Fruit fly (Drosophila melanogaster) whole organism, embryonic: Measurements from ENCODE around the gene Ythdc1.

Source experiments
- Abd-B ChIP-seq: fragments of 200-800 bp; sonication (Bioruptor generic); optimal IDR thresholded peaks from 2 replicates; lab custom pipeline; 2018; ENCODE audit warnings: missing biosample characterization, mild to moderate bottlenecking, missing genetic modification characterization, moderate library complexity
- Adf1 ChIP-seq: fragments of 200-800 bp; sonication (Bioruptor generic); IDR thresholded peaks from 2 replicates; pipeline ENCODE4 v1.3.6; 2022; ENCODE audit warnings: missing biosample characterization, missing genetic modification characterization
- Antp ChIP-seq: fragments of 200-800 bp; sonication (Bioruptor generic); optimal IDR thresholded peaks from 3 replicates; lab custom pipeline; 2016; ENCODE audit warnings: missing biosample characterization, missing genetic modification characterization
- Atf-2 ChIP-seq: fragments of 200-800 bp; sonication (Bioruptor generic); optimal IDR thresholded peaks from 2 replicates; lab custom pipeline; 2016; ENCODE audit warnings: missing biosample characterization, missing genetic modification characterization
- Bteb2 ChIP-seq: fragments of 200-800 bp; sonication (Bioruptor generic); optimal IDR thresholded peaks from 2 replicates; lab custom pipeline; 2016; ENCODE audit warnings: missing biosample characterization, missing genetic modification characterization
- CG10274 ChIP-seq: fragments of 200-800 bp; sonication (Bioruptor generic); optimal IDR thresholded peaks from 3 replicates; lab custom pipeline; 2017; ENCODE audit warnings: missing biosample characterization, mild to moderate bottlenecking, missing genetic modification characterization
- CG11504 ChIP-seq: fragments of 200-800 bp; sonication (Bioruptor generic); optimal IDR thresholded peaks from 3 replicates; lab custom pipeline; 2019; ENCODE audit warnings: missing biosample characterization, mild to moderate bottlenecking, missing genetic modification characterization, moderate library complexity
- CG12071 ChIP-seq: fragments of 200-800 bp; sonication (Bioruptor generic); optimal IDR thresholded peaks from 3 replicates; lab custom pipeline; 2018; ENCODE audit warnings: missing biosample characterization, mild to moderate bottlenecking, missing genetic modification characterization
- CG1233 ChIP-seq: fragments of 200-800 bp; sonication (Bioruptor generic); optimal IDR thresholded peaks from 4 replicates; lab custom pipeline; 2018; ENCODE audit warnings: missing biosample characterization, mild to moderate bottlenecking, missing genetic modification characterization
- CG13894 ChIP-seq: fragments of 200-800 bp; sonication (Bioruptor generic); optimal IDR thresholded peaks from 3 replicates; lab custom pipeline; 2018; ENCODE audit warnings: missing biosample characterization, mild to moderate bottlenecking, missing genetic modification characterization, moderate library complexity
- CG18476 ChIP-seq: fragments of 200-800 bp; sonication (Bioruptor generic); optimal IDR thresholded peaks from 2 replicates; lab custom pipeline; 2016; ENCODE audit warnings: missing biosample characterization, mild to moderate bottlenecking, missing genetic modification characterization
- CG32772 ChIP-seq: fragments of 200-800 bp; sonication (Bioruptor generic); IDR thresholded peaks from 2 replicates; pipeline ENCODE4 v1.3.6; 2022; ENCODE audit warnings: missing biosample characterization, missing genetic modification characterization
- CG3407 ChIP-seq: fragments of 200-800 bp; sonication (Bioruptor generic); optimal IDR thresholded peaks from 2 replicates; lab custom pipeline; 2018; ENCODE audit warnings: missing biosample characterization, mild to moderate bottlenecking, missing genetic modification characterization
- CG4360 ChIP-seq: fragments of 200-800 bp; sonication (Bioruptor generic); IDR thresholded peaks from 2 replicates; pipeline ENCODE4 v1.3.6; 2022; ENCODE audit warnings: missing biosample characterization, missing genetic modification characterization
- CG5245 ChIP-seq: fragments of 200-800 bp; sonication (Bioruptor generic); optimal IDR thresholded peaks from 3 replicates; lab custom pipeline; 2016; ENCODE audit warnings: missing biosample characterization, missing genetic modification characterization
- CG6175 ChIP-seq: fragments of 200-800 bp; sonication (Bioruptor generic); IDR thresholded peaks from 3 replicates; pipeline ENCODE4 v1.3.6; 2022; ENCODE audit warnings: missing biosample characterization, missing genetic modification characterization
- CG7556 ChIP-seq: fragments of 200-800 bp; sonication (Bioruptor generic); optimal IDR thresholded peaks from 2 replicates; lab custom pipeline; 2017; ENCODE audit warnings: missing biosample characterization, mild to moderate bottlenecking, missing genetic modification characterization
- CG7786 ChIP-seq: fragments of 200-800 bp; sonication (Bioruptor generic); optimal IDR thresholded peaks from 2 replicates; lab custom pipeline; 2016; ENCODE audit warnings: missing biosample characterization, missing genetic modification characterization
- CG8290 ChIP-seq, 3 experiments: fragments of 200-800 bp; sonication (Bioruptor generic); optimal IDR thresholded peaks; 2 replicates each; lab custom pipeline; 2016 to 2019; ENCODE audit warnings: missing biosample characterization in 3 of 3, missing genetic modification characterization in 3 of 3, mild to moderate bottlenecking in 2 of 3, moderate library complexity in 1 of 3
- CG8765 ChIP-seq: fragments of 200-800 bp; sonication (Bioruptor generic); IDR thresholded peaks from 2 replicates; pipeline ENCODE4 v1.3.6; 2022; ENCODE audit warnings: missing biosample characterization, missing genetic modification characterization
- CG9609 ChIP-seq: fragments of 200-800 bp; sonication (Bioruptor generic); optimal IDR thresholded peaks from 3 replicates; lab custom pipeline; 2016; ENCODE audit warnings: missing biosample characterization, missing genetic modification characterization
- Chrac-16 ChIP-seq: fragments of 200-800 bp; sonication (Bioruptor generic); optimal IDR thresholded peaks from 3 replicates; lab custom pipeline; 2016; ENCODE audit warnings: missing biosample characterization, missing genetic modification characterization
- D19A ChIP-seq: fragments of 200-800 bp; optimal IDR thresholded peaks from 3 replicates; lab custom pipeline; 2019; ENCODE audit warnings: missing biosample characterization, mild to moderate bottlenecking, missing genetic modification characterization, moderate library complexity
- Dbx ChIP-seq: fragments of 200-800 bp; sonication (Bioruptor generic); IDR thresholded peaks from 3 replicates; pipeline ENCODE4 v1.3.6; 2022; ENCODE audit warnings: missing biosample characterization, missing genetic modification characterization
- Elba2 ChIP-seq: fragments of 200-800 bp; sonication (Bioruptor generic); optimal IDR thresholded peaks from 3 replicates; lab custom pipeline; 2016; ENCODE audit warnings: missing biosample characterization, missing genetic modification characterization
- H2.0 ChIP-seq: fragments of 200-800 bp; sonication (Bioruptor generic); IDR thresholded peaks from 2 replicates; pipeline ENCODE4 v1.3.6; 2022; ENCODE audit warnings: missing biosample characterization, missing genetic modification characterization
- Hand ChIP-seq: fragments of 200-800 bp; sonication (Bioruptor generic); optimal IDR thresholded peaks from 2 replicates; lab custom pipeline; 2017; ENCODE audit warnings: mild to moderate bottlenecking, missing biosample characterization, missing genetic modification reagents, missing genetic modification characterization
- Hr3 ChIP-seq: fragments of 200-800 bp; sonication (Bioruptor generic); optimal IDR thresholded peaks from 3 replicates; lab custom pipeline; 2016; ENCODE audit warnings: missing biosample characterization, missing genetic modification characterization
- Hr78 ChIP-seq, 2 experiments: fragments of 200-800 bp in 1 of 2; fragments of >200 bp in 1 of 2; sonication (Bioruptor generic) in 1 of 2; optimal IDR thresholded peaks; 2 replicates each; lab custom pipeline; 2017 to 2019; ENCODE audit warnings: missing biosample characterization in 2 of 2, missing genetic modification characterization in 2 of 2, mild to moderate bottlenecking in 1 of 2, moderate library complexity in 1 of 2
- Kr ChIP-seq: fragments of 200-800 bp; sonication (Bioruptor generic); optimal IDR thresholded peaks from 2 replicates; lab custom pipeline; 2017; ENCODE audit warnings: missing biosample characterization, mild to moderate bottlenecking, missing genetic modification characterization
- MBD-R2 ChIP-seq: fragments of 200-800 bp; sonication (Bioruptor generic); IDR thresholded peaks from 2 replicates; pipeline ENCODE4 v1.3.6; 2022; ENCODE audit warnings: missing biosample characterization, missing genetic modification characterization
- Myb ChIP-seq: fragments of 200-800 bp; sonication (Bioruptor generic); optimal IDR thresholded peaks from 2 replicates; lab custom pipeline; 2016; ENCODE audit warnings: missing biosample characterization, missing genetic modification characterization
- Nf-YC ChIP-seq: fragments of 200-800 bp; optimal IDR thresholded peaks from 3 replicates; lab custom pipeline; 2019; ENCODE audit warnings: missing biosample characterization, mild to moderate bottlenecking, missing genetic modification characterization, moderate library complexity
- ab ChIP-seq: fragments of 200-800 bp; sonication (Bioruptor generic); optimal IDR thresholded peaks from 2 replicates; lab custom pipeline; 2016; ENCODE audit warnings: missing biosample characterization, missing genetic modification characterization
- abd-A ChIP-seq: fragments of 200-800 bp; sonication (Bioruptor generic); optimal IDR thresholded peaks from 3 replicates; lab custom pipeline; 2019; ENCODE audit warnings: missing biosample characterization, mild to moderate bottlenecking, missing genetic modification characterization, moderate library complexity
- btn ChIP-seq: fragments of 200-800 bp; sonication (Bioruptor generic); optimal IDR thresholded peaks from 2 replicates; lab custom pipeline; 2016; ENCODE audit warnings: missing biosample characterization, missing genetic modification characterization
- chif ChIP-seq, 2 experiments: fragments of 200-800 bp; sonication (Bioruptor generic); optimal IDR thresholded peaks; 3 replicates each; lab custom pipeline; 2016; ENCODE audit warnings: missing biosample characterization in 2 of 2, missing genetic modification characterization in 2 of 2
- crol ChIP-seq: fragments of 200-800 bp; sonication (Bioruptor generic); IDR thresholded peaks from 2 replicates; pipeline ENCODE4 v1.3.6; 2022; ENCODE audit warnings: missing biosample characterization, missing genetic modification characterization
- cwo ChIP-seq: fragments of 200-800 bp; sonication (Bioruptor generic); optimal IDR thresholded peaks from 3 replicates; lab custom pipeline; 2017; ENCODE audit warnings: missing biosample characterization, missing genetic modification characterization, mild to moderate bottlenecking, moderate library complexity, missing genetic modification reagents
- dan ChIP-seq: fragments of 200-800 bp; sonication (Bioruptor generic); IDR thresholded peaks from 2 replicates; pipeline ENCODE4 v1.3.6; 2022; ENCODE audit warnings: missing biosample characterization, missing genetic modification characterization
- disco-r ChIP-seq: fragments of 200-800 bp; sonication (Bioruptor generic); optimal IDR thresholded peaks from 2 replicates; lab custom pipeline; 2016; ENCODE audit warnings: missing biosample characterization, missing genetic modification characterization
- hbn ChIP-seq: fragments of 200-800 bp; sonication (Bioruptor generic); IDR thresholded peaks from 2 replicates; pipeline ENCODE4 v1.3.6; 2022; ENCODE audit warnings: missing biosample characterization, missing genetic modification characterization; ENCODE audit not compliant: partially characterized antibody
- jumu ChIP-seq: fragments of 200-800 bp; sonication (Bioruptor generic); optimal IDR thresholded peaks from 3 replicates; lab custom pipeline; 2016; ENCODE audit warnings: missing biosample characterization, missing genetic modification characterization
- kni ChIP-seq: fragments of 200-800 bp; sonication (Bioruptor generic); optimal IDR thresholded peaks from 3 replicates; lab custom pipeline; 2017; ENCODE audit warnings: mild to moderate bottlenecking, missing biosample characterization, missing genetic modification reagents, missing genetic modification characterization
- onecut ChIP-seq: fragments of 200-800 bp; sonication (Bioruptor generic); IDR thresholded peaks from 2 replicates; pipeline ENCODE4 v1.3.6; 2022; ENCODE audit warnings: missing biosample characterization, missing genetic modification characterization
- org-1 ChIP-seq: fragments of 200-800 bp; sonication (Bioruptor generic); optimal IDR thresholded peaks from 2 replicates; lab custom pipeline; 2017; ENCODE audit warnings: missing biosample characterization, missing genetic modification characterization
- pzg ChIP-seq: fragments of 200-800 bp; sonication (Bioruptor generic); optimal IDR thresholded peaks from 3 replicates; lab custom pipeline; 2018; ENCODE audit warnings: missing biosample characterization, mild to moderate bottlenecking, missing genetic modification characterization, moderate library complexity
- scrt ChIP-seq: fragments of 200-800 bp; sonication (Bioruptor generic); optimal IDR thresholded peaks from 2 replicates; lab custom pipeline; 2018; ENCODE audit warnings: missing biosample characterization, mild to moderate bottlenecking, missing genetic modification characterization, moderate library complexity
- sd ChIP-seq: fragments of 200-800 bp; sonication (Bioruptor generic); optimal IDR thresholded peaks from 3 replicates; lab custom pipeline; 2018; ENCODE audit warnings: missing biosample characterization, mild to moderate bottlenecking, missing genetic modification characterization, moderate library complexity

Ythdc1 gene

DNA sequence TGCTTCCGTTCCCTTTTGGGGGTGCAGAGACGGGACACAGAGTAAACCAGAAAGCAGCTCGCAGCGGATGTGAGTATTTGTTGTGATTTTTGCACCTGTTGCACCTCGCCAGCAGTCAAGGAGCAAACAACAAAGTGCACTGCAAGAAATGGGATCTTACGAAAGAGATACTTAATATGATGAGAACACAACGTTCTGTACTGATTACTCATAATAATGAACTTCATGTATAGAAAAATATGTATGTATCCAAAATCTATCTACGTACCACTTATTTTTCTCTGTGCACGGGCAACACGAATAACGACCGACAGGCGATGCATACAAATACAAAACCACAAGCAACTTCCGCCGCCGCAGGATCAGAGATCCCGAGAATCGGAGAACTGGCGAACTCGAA is 23.9 kb upstream of the Ythdc1 start (continued):
- no peak for TF ChIP-seq CG32772 (GFP tag; lab: Robert Waterston, UW)

DNA sequence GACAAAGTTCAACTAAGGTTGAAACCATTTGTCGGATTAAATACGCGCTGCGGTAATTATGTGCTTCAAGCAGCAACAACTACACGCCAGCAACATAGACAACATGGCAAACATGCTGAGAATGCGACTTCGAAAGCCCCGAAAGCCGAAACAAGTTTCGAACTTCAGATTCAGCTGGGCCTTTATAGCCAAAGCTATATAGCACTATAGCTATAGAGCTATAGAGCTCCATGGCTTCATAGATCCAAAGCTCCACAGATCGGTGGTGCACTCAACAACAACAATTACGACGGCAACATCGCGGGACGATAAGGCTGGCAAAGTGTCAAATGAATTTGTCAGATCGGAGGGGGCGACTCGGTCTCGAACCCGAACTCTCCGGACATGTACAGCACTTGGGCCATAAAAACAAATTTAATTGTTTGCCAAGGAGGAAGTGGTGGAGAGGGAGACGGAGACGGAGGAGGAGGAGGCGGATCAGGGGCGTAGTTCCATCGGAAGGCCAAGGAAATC is 23.4 kb upstream of the Ythdc1 start:
- TF ChIP-seq Hr78 (GFP tag; optimal IDR thresholded peaks at IDR 0.05; lab: Kevin White, UChicago) (peak in 1 of 2 experiments; percentile 65), crol (peak; percentile 52; the same call in 1 of the 2 replicates), CG6175 (GFP tag; lab: Robert Waterston, UW) (0 out of 3 replicates have a peak, but pooled peaks have one; percentile 4), Antp (GFP tag; lab: Kevin White, UChicago) (no peak), org-1 (no peak), kni (peak; percentile 36), CG4360 (GFP tag; lab: Robert Waterston, UW) (peak; percentile 60; the same call in 1 of the 2 replicates), CG11504 (tag; lab: Kevin White, UChicago) (peak; percentile 24), cwo (GFP tag; lab: Kevin White, UChicago) (peak; percentile 33), CG10274 (GFP tag; lab: Kevin White, UChicago) (no peak), CG12071 (GFP tag; lab: Kevin White, UChicago) (no peak), CG13894 (peak; percentile 97), Kr (GFP tag; lab: Kevin White, UChicago) (no peak), MBD-R2 (no peak), abd-A (tag; lab: Kevin White, UChicago) (no peak), CG5245 (no peak), CG7786 (GFP tag; lab: Kevin White, UChicago) (no peak), sd (tag; lab: Kevin White, UChicago) (peak; percentile 61), onecut (no peak), CG1233 (GFP tag; lab: Kevin White, UChicago) (no peak), CG8290 (GFP tag; optimal IDR thresholded peaks at IDR 0.05; lab: Kevin White, UChicago) (no peak), CG8290 (tag; optimal IDR thresholded peaks at IDR 0.05; lab: Kevin White, UChicago) (no peak), Abd-B (GFP tag; lab: Kevin White, UChicago) (peak; percentile 26), btn (GFP tag; lab: Kevin White, UChicago) (no peak), dan (no peak), Dbx (GFP tag; lab: Robert Waterston, UW) (no peak), Nf-YC (tag; lab: Kevin White, UChicago) (no peak)

DNA sequence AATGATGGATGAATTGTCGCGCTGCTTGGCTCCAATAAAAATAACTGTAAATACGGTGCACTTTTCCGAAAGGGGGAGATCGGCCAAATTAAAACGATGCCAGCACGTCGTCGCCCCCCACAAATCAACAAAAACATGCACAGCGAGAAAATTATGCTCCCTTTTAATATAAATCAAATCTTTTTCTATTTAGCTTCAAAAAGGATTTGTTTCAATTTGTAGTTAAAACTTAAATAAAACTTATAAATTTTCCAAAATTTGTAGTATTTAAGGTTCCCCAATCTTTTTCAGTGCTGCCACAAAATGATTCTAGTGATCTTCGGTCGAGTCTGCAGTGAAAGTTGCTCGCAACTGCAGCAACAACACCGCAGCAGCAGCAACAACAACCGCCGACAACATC is 22.1 kb upstream of the Ythdc1 start:
- TF ChIP-seq H2.0 (GFP tag; lab: Robert Waterston, UW) = peak; percentile 72
- TF ChIP-seq Hand (GFP tag; lab: Kevin White, UChicago) = no peak
- peak; percentile 84 for TF ChIP-seq Hr3
- peak; percentile 58 for TF ChIP-seq Bteb2 (GFP tag; lab: Kevin White, UChicago)
- TF ChIP-seq Elba2 (GFP tag; lab: Kevin White, UChicago) = no peak
- peak; percentile 90 for TF ChIP-seq D19A (tag; lab: Kevin White, UChicago)
- peak; percentile 62 for TF ChIP-seq scrt (GFP tag; lab: Kevin White, UChicago)
- peak; percentile 48 for TF ChIP-seq disco-r (GFP tag; lab: Kevin White, UChicago)
- TF ChIP-seq ab (GFP tag; lab: Kevin White, UChicago) = peak; percentile 32
- TF ChIP-seq Chrac-16 (GFP tag; lab: Kevin White, UChicago) = peak; percentile 88
- peak; percentile 75 for TF ChIP-seq CG18476 (GFP tag; lab: Kevin White, UChicago)
- TF ChIP-seq hbn = no peak
- peak; percentile 75 for TF ChIP-seq Atf-2 (GFP tag; lab: Kevin White, UChicago)
- peak; percentile 90 for TF ChIP-seq CG3407
- TF ChIP-seq chif (GFP tag; optimal IDR thresholded peaks at IDR 0.05; lab: Kevin White, UChicago) = peak; percentile 78 to 92
- TF ChIP-seq CG8765 (GFP tag; lab: Robert Waterston, UW) = peak; percentile 72
- peak; percentile 16 for TF ChIP-seq Myb (GFP tag; lab: Kevin White, UChicago)
- peak; percentile 81 for TF ChIP-seq CG7556
- peak; percentile 62 for TF ChIP-seq CG9609 (GFP tag; lab: Kevin White, UChicago)
- peak; percentile 63 for TF ChIP-seq jumu (GFP tag; lab: Kevin White, UChicago)
- no peak for TF ChIP-seq Adf1
- TF ChIP-seq pzg (GFP tag; lab: Kevin White, UChicago) = no peak
